Fruit fly (Drosophila melanogaster) S2 (cell line): ENCODE data around the gene CG12096.
A peak's percentile ranks its signal among the peaks of the same experiment; 100 is the strongest.
"Not testable (repeated sequence)": the region's sequence is repeated elsewhere in the genome, so short reads cannot be mapped to it uniquely, and the experiment has no call there.

Experiments
- CG8478 ChIP-seq: fragments of >200 bp; optimal IDR thresholded peaks from 2 replicates; lab custom pipeline; 2018
- CTCF ChIP-seq, 2 experiments: fragments of >200 bp; optimal IDR thresholded peaks; 2 replicates each; lab custom pipeline; 2018

Gene CG12096

dm6 chrX:13136939-13137697 is 22.3 kb upstream of the CG12096 start:
- TF ChIP-seq CG8478 (lab: Kevin White, UChicago) = no peak
- no peak for TF ChIP-seq CTCF (optimal IDR thresholded peaks at IDR 0.05; lab: Kevin White, UChicago)

- TF ChIP-seq CG8478 (lab: Kevin White, UChicago) (no peak), CTCF (optimal IDR thresholded peaks at IDR 0.05; lab: Kevin White, UChicago) (no peak)
Measured at dm6 chrX:13138887-13139286, 20.5 kb upstream of the CG12096 start, which contains the start of gene CG32645. Gene CG32645, plus strand, starts transcription at chrX:13139199.

DNA sequence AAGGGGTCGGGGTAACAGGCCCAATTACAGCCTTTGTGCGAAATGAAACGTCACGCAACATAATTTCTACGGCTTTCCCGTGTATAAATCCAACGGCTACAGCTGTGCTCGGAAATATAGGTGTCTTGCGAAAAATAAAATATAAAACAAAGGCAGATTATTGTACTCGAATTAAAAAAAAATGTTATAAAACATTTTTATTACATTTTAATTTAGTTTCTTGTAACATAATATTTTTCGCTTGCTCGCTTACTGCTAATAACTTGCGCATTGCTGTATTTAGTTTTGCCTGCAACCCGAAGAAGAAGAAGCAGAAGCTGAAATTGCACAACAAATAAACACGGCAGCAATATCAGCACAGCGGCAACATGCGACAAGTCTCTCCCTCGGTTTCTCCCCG is 16.3 kb upstream of the CG12096 start:
- TF ChIP-seq CG8478 (lab: Kevin White, UChicago) (no peak), CTCF (optimal IDR thresholded peaks at IDR 0.05; lab: Kevin White, UChicago) (no peak)

dm6 chrX:13145858-13146257 is 13.5 kb upstream of the CG12096 start:
- TF ChIP-seq CG8478 (lab: Kevin White, UChicago) = no peak
- TF ChIP-seq CTCF (optimal IDR thresholded peaks at IDR 0.05; lab: Kevin White, UChicago) = no peak

- TF ChIP-seq CTCF (optimal IDR thresholded peaks at IDR 0.05; lab: Kevin White, UChicago) = no peak
- no peak for TF ChIP-seq CG8478 (lab: Kevin White, UChicago)
Measured at dm6 chrX:13149083-13149482, 10.3 kb upstream of the CG12096 start.

dm6 chrX:13154783-13155182 is 4.6 kb upstream of the CG12096 start, which contains the start of the genes CG4318 and CG4332:
Gene CG4318, minus strand, starts transcription at chrX:13154924.
Gene CG4332, plus strand, starts transcription at chrX:13155038.
- TF ChIP-seq CTCF (optimal IDR thresholded peaks at IDR 0.05; lab: Kevin White, UChicago) (no peak), CG8478 (lab: Kevin White, UChicago) (no peak)

- no peak for TF ChIP-seq CG8478 (lab: Kevin White, UChicago)
Measured at dm6 chrX:13172865-13173264, 13.5 kb downstream of the CG12096 start.

- TF ChIP-seq CG8478 (lab: Kevin White, UChicago); CTCF (optimal IDR thresholded peaks at IDR 0.05; lab: Kevin White, UChicago): not testable (repeated sequence)
Measured at dm6 chrX:13177720-13178119, 18.3 kb downstream of the CG12096 start, which contains the start of gene CG32640. Gene CG32640, plus strand, starts transcription at chrX:13178005.

DNA sequence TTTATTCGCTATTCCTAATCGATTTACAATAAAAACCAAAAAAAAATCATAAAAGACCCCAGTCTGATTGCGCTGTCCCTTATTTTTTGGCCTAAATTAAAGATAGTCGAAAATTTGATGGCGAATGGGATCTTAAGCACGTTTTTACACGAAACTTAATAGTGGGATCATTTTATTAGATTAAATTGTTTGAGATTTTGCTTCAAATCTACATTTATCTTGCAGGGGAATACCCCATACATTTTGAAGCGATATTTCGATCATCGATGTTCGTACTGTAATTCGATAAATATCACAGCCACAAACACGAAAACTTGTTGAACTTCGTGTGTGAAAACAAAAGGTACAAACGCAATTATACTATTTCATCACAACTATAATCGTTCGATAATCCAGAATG is 24.8 kb downstream of the CG12096 start, which contains the start of gene CG32641:
Gene CG32641 (plus strand): TSS at position 301 of the 400 bp plus-strand sequence.
- not testable (repeated sequence) for TF ChIP-seq CTCF (optimal IDR thresholded peaks at IDR 0.05; lab: Kevin White, UChicago); CG8478 (lab: Kevin White, UChicago)

- TF ChIP-seq CG8478 (lab: Kevin White, UChicago) = no peak
- no peak for TF ChIP-seq CTCF (optimal IDR thresholded peaks at IDR 0.05; lab: Kevin White, UChicago)
Measured at dm6 chrX:13189032-13189431, 29.6 kb downstream of the CG12096 start, which contains the start of gene Lgr4. Gene Lgr4, minus strand, starts transcription at chrX:13189164.

- no peak for TF ChIP-seq CTCF (optimal IDR thresholded peaks at IDR 0.05; lab: Kevin White, UChicago)
- TF ChIP-seq CG8478 (lab: Kevin White, UChicago) = no peak
Measured at dm6 chrX:13191783-13192182, 32.4 kb downstream of the CG12096 start, which contains the start of gene CG12723. Gene CG12723, minus strand, starts transcription at chrX:13191883.

- TF ChIP-seq CTCF (optimal IDR thresholded peaks at IDR 0.05; lab: Kevin White, UChicago) (no peak), CG8478 (lab: Kevin White, UChicago) (no peak)
Measured at dm6 chrX:13192239-13192638, 32.8 kb downstream of the CG12096 start.

- TF ChIP-seq CG8478 (lab: Kevin White, UChicago) (no peak), CTCF (optimal IDR thresholded peaks at IDR 0.05; lab: Kevin White, UChicago) (no peak)
Measured at dm6 chrX:13194249-13194648, 34.8 kb downstream of the CG12096 start, which contains the start of gene Coq5. Gene Coq5, minus strand, starts transcription at chrX:13194551.

DNA sequence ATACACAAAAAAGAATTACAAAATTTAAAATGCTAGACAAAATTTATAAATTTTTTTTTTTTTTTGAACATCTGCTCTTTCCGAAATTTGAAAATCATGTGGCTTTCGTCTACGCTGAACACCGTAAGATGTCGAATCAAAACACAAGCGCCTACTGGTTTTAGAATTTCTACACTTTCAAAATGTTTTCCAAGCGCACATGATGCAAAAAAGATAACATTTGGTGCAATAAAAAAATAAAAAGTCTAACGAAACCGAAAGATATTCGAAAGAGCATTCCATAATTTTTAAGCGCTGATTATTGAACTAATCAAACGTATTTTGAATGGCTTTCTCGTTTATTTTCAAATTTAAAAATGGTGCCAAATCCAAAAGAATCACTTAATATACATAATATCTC is 42.8 kb downstream of the CG12096 start, which contains the start of gene CG44437:
Gene CG44437 (minus strand): TSS at position 101 of the 400 bp plus-strand sequence.
- TF ChIP-seq CTCF (optimal IDR thresholded peaks at IDR 0.05; lab: Kevin White, UChicago) (no peak), CG8478 (lab: Kevin White, UChicago) (no peak)

- no peak for TF ChIP-seq CG8478 (lab: Kevin White, UChicago)
- peak; percentile 75 to 84 for TF ChIP-seq CTCF (optimal IDR thresholded peaks at IDR 0.05; lab: Kevin White, UChicago)
Measured at dm6 chrX:13204718-13205117, 45.3 kb downstream of the CG12096 start.
